Fruit fly (Drosophila melanogaster) S2 (cell line): ENCODE measurements around the gene CG13676.

Source experiments
- CG8478 ChIP-seq: fragments of >200 bp; optimal IDR thresholded peaks from 2 replicates; lab custom pipeline; 2018
- CTCF ChIP-seq, 2 experiments: fragments of >200 bp; optimal IDR thresholded peaks; 2 replicates each; lab custom pipeline; 2018

DNA sequence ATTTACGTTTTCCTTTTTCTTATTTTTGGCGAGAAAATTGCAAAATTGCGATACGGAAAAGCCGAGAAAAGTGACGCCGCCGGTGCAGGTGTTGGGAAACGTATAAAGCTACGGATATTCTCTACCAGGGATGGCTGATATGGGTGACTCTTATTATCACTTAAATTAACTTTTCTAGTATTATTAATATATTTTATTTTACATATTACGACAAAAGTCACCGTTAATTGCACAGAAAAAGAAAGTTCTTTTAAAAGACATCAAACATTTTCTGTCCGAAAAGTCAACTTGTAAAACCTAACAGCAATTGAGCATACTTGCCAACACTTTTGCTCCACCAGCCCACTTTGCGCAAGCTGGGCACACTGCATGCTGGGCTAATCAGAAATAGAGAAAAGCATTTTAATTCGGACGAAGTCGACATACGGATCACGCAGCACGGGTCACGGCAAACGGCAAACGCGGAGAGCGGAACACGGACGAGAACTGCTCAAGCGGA lies 23.9 kb downstream of the CG13676 start, which contains the start of the genes Cds and Uba2:
- TF ChIP-seq CG8478 (no peak), CTCF (optimal IDR thresholded peaks at IDR 0.05; lab: Kevin White, UChicago) (no peak)
